Fruit fly (Drosophila melanogaster) whole organism, larva: ENCODE measurements around the gene bru1.

Source experiments
- noc ChIP-seq: fragments of 200-800 bp; sonication (Bioruptor generic); optimal IDR thresholded peaks from 3 replicates; lab custom pipeline; 2019; ENCODE audit warnings: missing biosample characterization, mild to moderate bottlenecking, missing genetic modification characterization, moderate library complexity

The bru1 gene

dm6 chr2L:12174493-12175129 lies at the start of gene bru1:
TSS of gene bru1 (plus strand) at chr2L:12175004.
- TF ChIP-seq noc (tag; lab: Kevin White, UChicago), result no peak

DNA sequence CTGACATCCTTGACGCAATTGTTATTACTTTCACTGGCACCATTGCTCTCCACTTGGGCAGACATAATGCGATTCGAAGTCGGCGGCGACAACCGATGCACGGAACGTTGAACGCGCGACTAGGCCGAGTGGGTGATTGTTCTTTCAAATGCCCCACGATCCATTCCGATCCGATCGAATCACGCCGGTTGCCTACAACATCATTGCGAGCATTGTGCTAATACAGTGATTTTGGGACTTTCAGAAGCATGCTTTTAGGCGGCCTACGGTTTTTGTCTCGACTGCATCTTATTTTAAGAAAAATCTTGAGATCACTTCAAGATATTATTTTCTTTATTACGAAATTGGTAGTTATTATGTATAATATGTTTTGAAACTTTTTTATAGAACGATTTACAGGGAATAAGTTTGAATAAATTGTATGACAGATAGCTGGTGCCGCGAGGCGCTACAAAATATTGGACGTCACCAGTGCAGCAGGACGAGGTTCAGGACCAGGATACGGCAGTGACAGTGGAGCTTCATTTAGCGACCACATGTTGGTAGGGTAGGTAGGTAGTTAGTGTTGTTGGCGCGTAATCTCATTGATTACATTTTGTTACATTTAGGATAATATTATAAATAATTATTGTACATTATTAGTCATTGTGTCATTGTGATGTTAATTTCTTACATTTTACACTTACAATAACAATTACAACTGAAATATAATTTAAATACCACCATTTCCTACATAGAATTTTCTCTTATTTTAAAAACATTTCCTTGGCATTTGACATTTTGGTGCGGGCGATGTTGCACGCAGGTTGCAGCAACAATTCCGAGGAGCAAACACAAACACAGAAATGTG lies 41.3 kb upstream of the bru1 start, which contains the start of gene rho-6:
Gene rho-6, minus strand, starts transcription at position 137 of the 850 bp plus-strand sequence.
- no peak for TF ChIP-seq noc (tag; lab: Kevin White, UChicago)

DNA sequence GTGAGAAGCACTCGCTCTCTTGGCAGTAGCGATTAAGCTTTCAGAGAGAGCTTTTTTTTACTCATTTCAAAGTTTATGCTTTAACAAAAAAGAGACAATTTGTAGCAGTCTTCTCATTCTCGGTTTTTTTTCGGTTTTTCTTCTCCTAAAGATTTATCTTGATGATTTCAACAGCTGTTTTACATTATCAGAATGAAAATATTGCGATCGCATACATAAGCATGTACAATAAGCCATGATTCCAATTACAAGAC lies 40.8 kb upstream of the bru1 start:
- TF ChIP-seq noc (tag; lab: Kevin White, UChicago), result no peak

DNA sequence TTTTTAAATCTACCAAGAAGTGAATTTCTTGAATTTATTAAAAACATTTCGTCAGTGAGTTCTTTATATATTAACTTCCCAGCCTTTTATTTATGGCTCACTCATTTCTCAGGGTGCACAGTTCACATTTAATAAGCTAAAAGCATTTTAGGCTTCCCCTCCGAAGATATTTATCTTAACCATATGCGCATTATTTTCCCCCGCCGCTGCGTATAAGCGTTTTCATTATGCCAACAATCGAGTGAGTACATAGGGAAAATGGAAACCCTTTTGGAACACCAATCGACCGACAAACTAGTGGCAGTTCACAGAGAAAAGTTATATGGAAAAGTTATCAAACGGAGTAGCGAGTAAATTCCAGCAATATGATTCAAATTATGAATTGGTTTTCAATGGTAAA lies 37.1 kb upstream of the bru1 start, which contains the start of gene Gr33a:
Gene Gr33a, plus strand, starts transcription at position 301 of the 400 bp plus-strand sequence.
- TF ChIP-seq noc (tag; lab: Kevin White, UChicago), result no peak

DNA sequence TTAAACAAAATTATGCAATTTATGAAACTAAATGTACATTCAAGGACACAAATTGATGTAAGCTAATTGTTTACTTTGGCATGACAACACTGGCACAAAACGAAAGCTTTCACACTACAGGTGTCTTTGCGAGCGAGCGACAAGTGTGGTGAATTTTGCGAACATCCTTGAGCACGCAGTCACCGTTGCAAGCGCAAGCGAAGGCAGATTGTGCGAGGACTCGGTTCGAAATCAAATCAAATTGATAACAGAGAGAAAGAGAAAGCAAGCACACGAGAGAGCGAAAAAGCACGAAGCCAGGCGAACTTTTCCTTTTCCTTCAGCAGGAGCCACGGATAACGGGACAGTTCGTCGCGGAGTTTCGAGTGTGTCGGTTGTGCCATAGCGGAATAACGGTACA lies 32.4 kb upstream of the bru1 start, which contains the start of gene CG31760:
Gene CG31760, plus strand, starts transcription at position 342 of the 400 bp plus-strand sequence.
- no peak for TF ChIP-seq noc (tag; lab: Kevin White, UChicago)

- TF ChIP-seq noc (tag; lab: Kevin White, UChicago), result no peak
Observed at dm6 chr2L:12161467-12161866, 13.3 kb upstream of the bru1 start, which contains the start of gene CG31861. TSS of gene CG31861 (plus strand) at chr2L:12161767.

dm6 chr2L:12163941-12164340 lies 10.9 kb upstream of the bru1 start, which contains the start of gene ZnT33D:
TSS of gene ZnT33D (plus strand) at chr2L:12164241.
- no peak for TF ChIP-seq noc (tag; lab: Kevin White, UChicago)

DNA sequence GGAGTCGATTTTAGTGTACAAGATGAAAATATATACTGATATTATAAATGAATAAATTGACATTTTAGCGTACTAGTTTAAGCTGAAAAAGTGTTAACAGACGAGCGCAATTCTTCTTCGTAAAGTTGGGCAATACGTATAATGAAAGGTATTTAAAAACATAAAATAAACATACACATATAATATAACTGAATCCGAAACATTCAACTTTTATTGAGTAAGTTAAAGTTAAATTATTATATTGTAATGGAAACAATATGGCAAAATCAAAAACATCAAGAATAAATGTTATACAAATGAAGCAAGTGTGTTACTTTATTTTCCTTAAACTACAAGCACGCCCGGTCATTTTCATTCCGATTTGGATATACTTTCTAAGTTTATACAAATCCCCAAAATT lies 4.6 kb upstream of the bru1 start, which contains the start of gene CG17217:
Gene CG17217, plus strand, starts transcription at position 301 of the 400 bp plus-strand sequence.
- no peak for TF ChIP-seq noc (tag; lab: Kevin White, UChicago)

DNA sequence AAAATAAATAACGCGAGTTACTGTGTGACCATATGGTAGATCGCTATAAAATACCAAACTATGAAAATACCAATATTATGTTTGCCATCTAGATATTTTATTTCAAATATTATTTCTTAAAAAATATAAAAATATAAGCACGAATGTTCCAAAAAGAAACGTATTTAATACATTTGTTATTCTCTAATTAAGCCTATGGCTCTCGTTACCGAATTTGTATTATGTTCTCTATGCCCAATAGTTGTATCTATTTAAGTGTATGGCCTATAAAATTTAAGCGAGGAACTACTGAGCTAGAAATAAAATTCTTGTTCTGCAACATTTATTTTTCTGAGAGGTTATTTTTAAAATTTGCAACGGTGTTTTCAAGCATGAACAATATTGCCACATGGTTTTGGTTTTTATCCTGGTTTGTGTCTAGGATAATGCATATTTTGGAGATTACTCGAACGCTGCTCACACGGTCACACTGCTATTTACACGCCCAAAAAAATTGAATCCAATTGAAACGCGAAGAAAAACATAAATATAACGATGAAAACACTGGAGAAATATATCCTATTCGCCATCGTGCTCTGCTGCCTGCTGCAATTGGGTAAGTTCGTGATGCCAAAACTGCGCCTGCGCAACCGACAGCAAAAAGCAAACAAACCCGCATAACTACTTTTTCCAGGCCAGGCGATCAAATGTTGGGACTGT lies 2.1 kb upstream of the bru1 start, which contains the start of the genes CG6583 and crok:
Gene CG6583, minus strand, starts transcription at position 51 of the 699 bp plus-strand sequence.
Gene crok, plus strand, starts transcription at position 446 of the 699 bp plus-strand sequence.
- no peak for TF ChIP-seq noc (tag; lab: Kevin White, UChicago)

- no peak for TF ChIP-seq noc (tag; lab: Kevin White, UChicago)
Observed at dm6 chr2L:12177621-12178020, 2.8 kb downstream of the bru1 start, which contains the start of gene atilla. TSS of gene atilla (minus strand) at chr2L:12177886.

dm6 chr2L:12192978-12193377 lies 18.2 kb downstream of the bru1 start:
- no peak for TF ChIP-seq noc (tag; lab: Kevin White, UChicago)

- TF ChIP-seq noc (tag; lab: Kevin White, UChicago), result no peak
Observed at dm6 chr2L:12194858-12195257, 20.1 kb downstream of the bru1 start.

DNA sequence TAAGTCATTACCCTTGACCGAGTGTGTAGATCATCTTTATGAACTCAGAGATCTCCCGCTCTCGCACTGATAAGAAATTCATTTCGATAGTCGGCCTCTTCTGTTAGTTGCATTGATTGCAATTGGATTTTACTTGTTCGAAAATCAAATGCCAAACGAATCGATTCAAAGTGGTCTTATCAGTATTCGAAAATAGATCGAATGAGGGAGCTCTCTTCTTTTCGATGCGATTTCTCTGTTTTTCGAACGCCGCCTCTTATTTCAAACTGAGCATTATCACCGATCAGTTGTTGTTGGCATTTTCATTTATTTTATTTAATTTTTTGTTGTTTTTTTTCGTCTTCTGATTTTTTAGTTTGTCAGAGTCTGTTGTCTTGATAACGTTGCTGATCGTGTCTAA lies 26.2 kb downstream of the bru1 start:
- TF ChIP-seq noc (tag; lab: Kevin White, UChicago), result no peak

DNA sequence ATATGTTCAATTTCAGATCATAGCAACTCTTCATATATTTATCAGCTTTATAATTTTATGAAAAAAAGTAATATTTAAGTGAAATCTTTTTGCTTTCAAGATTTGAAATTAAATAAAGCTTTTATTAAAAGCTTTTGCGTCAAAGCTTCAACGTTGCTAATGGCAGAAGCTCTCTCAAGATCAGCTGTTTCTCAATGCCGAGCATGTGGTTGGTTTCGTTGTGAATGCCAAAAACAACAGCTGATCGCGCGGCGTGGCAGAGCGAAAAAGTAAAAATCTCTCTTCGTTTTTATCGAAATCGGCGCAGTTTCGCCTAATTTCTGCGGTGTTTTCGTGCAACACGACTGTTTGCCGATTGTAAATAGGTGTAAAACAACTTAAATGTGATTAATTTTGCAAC lies 32.7 kb downstream of the bru1 start, which contains the start of gene CG31759:
Gene CG31759, plus strand, starts transcription at position 161 of the 400 bp plus-strand sequence.
- no peak for TF ChIP-seq noc (tag; lab: Kevin White, UChicago)

dm6 chr2L:12242780-12243179 lies 68.0 kb downstream of the bru1 start:
- no peak for TF ChIP-seq noc (tag; lab: Kevin White, UChicago)
